Worm (Caenorhabditis elegans) whole organism, midembryonic: ENCODE results near the gene C54F6.15.

Experiments
- T22C8.4 ChIP-seq: fragments of 200-800 bp; sonication (Bioruptor generic); IDR thresholded peaks from 2 replicates; pipeline ENCODE4 v1.3.6; 2022; ENCODE audit warnings: missing genetic modification characterization, missing compliant biosample characterization
- cog-1 ChIP-seq: sonication (generic microtip); optimal IDR thresholded peaks from 2 replicates; lab custom pipeline; 2016; ENCODE audit warnings: missing genetic modification characterization, missing compliant biosample characterization
- flt-1 ChIP-seq: fragments of 200-800 bp; sonication (Bioruptor generic); IDR thresholded peaks from 2 replicates; pipeline ENCODE4 v1.3.6; 2022; ENCODE audit warnings: missing genetic modification characterization, missing compliant biosample characterization
- klf-2 ChIP-seq: fragments of 200-800 bp; sonication (Bioruptor generic); conservative IDR thresholded peaks from 2 replicates; pipeline ENCODE4 v1.3.6; 2022; ENCODE audit warnings: missing genetic modification reagents, missing genetic modification characterization, missing compliant biosample characterization
- med-1 ChIP-seq: sonication (generic microtip); optimal IDR thresholded peaks from 2 replicates; lab custom pipeline; 2017; ENCODE audit warnings: missing genetic modification characterization, mild to moderate bottlenecking, missing compliant biosample characterization, antibody characterized with exemption, missing genetic modification reagents; ENCODE audit not compliant: insufficient read depth
- ref-1 ChIP-seq: fragments of 200-800 bp; sonication (Bioruptor generic); conservative IDR thresholded peaks from 2 replicates; pipeline ENCODE4 v1.3.6; 2022; ENCODE audit warnings: missing genetic modification reagents, missing genetic modification characterization, missing compliant biosample characterization
- tab-1 ChIP-seq: fragments of 200-800 bp; sonication (Bioruptor generic); IDR thresholded peaks from 2 replicates; pipeline ENCODE4 v1.3.6; 2022; ENCODE audit warnings: missing genetic modification characterization, missing compliant biosample characterization
- ztf-23 ChIP-seq: fragments of 200-800 bp; sonication (Bioruptor generic); IDR thresholded peaks from 2 replicates; pipeline ENCODE4 v1.3.6; 2022; ENCODE audit warnings: missing genetic modification reagents, missing genetic modification characterization, missing compliant biosample characterization
- ztf-29 ChIP-seq: fragments of 200-800 bp; sonication (Bioruptor generic); IDR thresholded peaks from 2 replicates; pipeline ENCODE4 v1.3.6; 2022; ENCODE audit warnings: missing genetic modification reagents, missing genetic modification characterization, missing compliant biosample characterization

Gene C54F6.15

ce11 chrV:7522279-7522678, at the start of gene C54F6.15:
Gene C54F6.15 (minus strand): TSS chrV:7522379.
- TF ChIP-seq cog-1 (tag; lab: Kevin White, UChicago) (no peak), tab-1 (GFP tag; lab: Robert Waterston, UW) (no peak), T22C8.4 (no peak), klf-2 (GFP tag; lab: Robert Waterston, UW) (no peak), flt-1 (GFP tag; lab: Robert Waterston, UW) (no peak), ztf-29 (GFP tag; lab: Robert Waterston, UW) (no peak), ztf-23 (no peak), med-1 (GFP tag; lab: Kevin White, UChicago) (no peak), ref-1 (no peak)

ce11 chrV:7570955-7571354, 48.8 kb upstream of the C54F6.15 start, which contains the start of gene F19F10.14:
Gene F19F10.14 (minus strand): TSS chrV:7571055.
- TF ChIP-seq ref-1 (no peak), flt-1 (GFP tag; lab: Robert Waterston, UW) (no peak), ztf-29 (GFP tag; lab: Robert Waterston, UW) (no peak), cog-1 (tag; lab: Kevin White, UChicago) (no peak), klf-2 (GFP tag; lab: Robert Waterston, UW) (no peak), ztf-23 (no peak), tab-1 (GFP tag; lab: Robert Waterston, UW) (no peak)

- TF ChIP-seq ztf-23, result no peak
- no peak for TF ChIP-seq klf-2 (GFP tag; lab: Robert Waterston, UW)
- no peak for TF ChIP-seq ref-1
- TF ChIP-seq ztf-29 (GFP tag; lab: Robert Waterston, UW), result no peak
- no peak for TF ChIP-seq cog-1 (tag; lab: Kevin White, UChicago)
- no peak for TF ChIP-seq med-1 (GFP tag; lab: Kevin White, UChicago)
- no peak for TF ChIP-seq T22C8.4
- TF ChIP-seq flt-1 (GFP tag; lab: Robert Waterston, UW), result no peak
Measured at ce11 chrV:7570290-7570689, 48.1 kb upstream of the C54F6.15 start, which contains the start of gene clec-212. Gene clec-212 (minus strand): TSS chrV:7570390.

- no peak for TF ChIP-seq ref-1
- TF ChIP-seq ztf-29 (GFP tag; lab: Robert Waterston, UW), result no peak
- no peak for TF ChIP-seq cog-1 (tag; lab: Kevin White, UChicago)
- no peak for TF ChIP-seq tab-1 (GFP tag; lab: Robert Waterston, UW)
- TF ChIP-seq klf-2 (GFP tag; lab: Robert Waterston, UW), result no peak
Measured at ce11 chrV:7562947-7563346, 40.8 kb upstream of the C54F6.15 start, which contains the start of gene F19F10.1. Gene F19F10.1 (plus strand): TSS chrV:7563247.

- TF ChIP-seq klf-2 (GFP tag; lab: Robert Waterston, UW), result no peak
Measured at ce11 chrV:7558693-7559092, 36.5 kb upstream of the C54F6.15 start, which contains the start of gene ets-7. Gene ets-7 (minus strand): TSS chrV:7558793.

- no peak for TF ChIP-seq ref-1
Measured at ce11 chrV:7555875-7556274, 33.7 kb upstream of the C54F6.15 start.

ce11 chrV:7553873-7554362, 31.7 kb upstream of the C54F6.15 start, which contains the start of gene ttr-10:
Gene ttr-10 (minus strand): TSS chrV:7553923.
- TF ChIP-seq cog-1 (tag; lab: Kevin White, UChicago) (no peak), flt-1 (GFP tag; lab: Robert Waterston, UW) (no peak), ztf-23 (no peak), klf-2 (GFP tag; lab: Robert Waterston, UW) (no peak), med-1 (GFP tag; lab: Kevin White, UChicago) (no peak), tab-1 (GFP tag; lab: Robert Waterston, UW) (no peak), ztf-29 (GFP tag; lab: Robert Waterston, UW) (no peak), T22C8.4 (no peak), ref-1 (no peak)

- TF ChIP-seq tab-1 (GFP tag; lab: Robert Waterston, UW) (no peak), cog-1 (tag; lab: Kevin White, UChicago) (no peak), flt-1 (GFP tag; lab: Robert Waterston, UW) (no peak), ref-1 (no peak), ztf-29 (GFP tag; lab: Robert Waterston, UW) (no peak), T22C8.4 (no peak), med-1 (GFP tag; lab: Kevin White, UChicago) (no peak), ztf-23 (no peak)
Measured at ce11 chrV:7551821-7552220, 29.6 kb upstream of the C54F6.15 start, which contains the start of gene F19F10.3. Gene F19F10.3 (plus strand): TSS chrV:7552121.

ce11 chrV:7548499-7548898, 26.3 kb upstream of the C54F6.15 start:
- peak; percentile 89 for TF ChIP-seq flt-1 (GFP tag; lab: Robert Waterston, UW)
- peak; percentile 59; the same call in 1 of the 2 replicates for TF ChIP-seq klf-2 (GFP tag; lab: Robert Waterston, UW)
- TF ChIP-seq ztf-23, result peak; percentile 81
- TF ChIP-seq tab-1 (GFP tag; lab: Robert Waterston, UW), result peak; percentile 79

- TF ChIP-seq ztf-23, result no peak
- no peak for TF ChIP-seq ref-1
- TF ChIP-seq T22C8.4, result no peak
- no peak for TF ChIP-seq tab-1 (GFP tag; lab: Robert Waterston, UW)
Measured at ce11 chrV:7548017-7548416, 25.8 kb upstream of the C54F6.15 start.

- no peak for TF ChIP-seq cog-1 (tag; lab: Kevin White, UChicago)
- no peak for TF ChIP-seq med-1 (GFP tag; lab: Kevin White, UChicago)
- no peak for TF ChIP-seq ref-1
- no peak for TF ChIP-seq ztf-23
- TF ChIP-seq klf-2 (GFP tag; lab: Robert Waterston, UW), result no peak
- TF ChIP-seq T22C8.4, result no peak
- TF ChIP-seq ztf-29 (GFP tag; lab: Robert Waterston, UW), result no peak
- no peak for TF ChIP-seq flt-1 (GFP tag; lab: Robert Waterston, UW)
- no peak for TF ChIP-seq tab-1 (GFP tag; lab: Robert Waterston, UW)
Measured at ce11 chrV:7547479-7547878, 25.3 kb upstream of the C54F6.15 start, which contains the start of gene ftn-1. Gene ftn-1 (minus strand): TSS chrV:7547579.
